Worm (Caenorhabditis elegans) whole organism, mixed stage, embryonic: ENCODE data around the gene Y39E4A.1.
A peak's percentile ranks its signal among the peaks of the same experiment; 100 is the strongest.

Experiments used
- drap-1 ChIP-seq: fragments of 200-800 bp; sonication (Bioruptor generic); optimal IDR thresholded peaks from 3 replicates; lab custom pipeline; 2018; ENCODE audit warnings: mild to moderate bottlenecking, missing genetic modification characterization, missing compliant biosample characterization
- lin-13 ChIP-seq: fragments of 150-350 bp; optimal IDR thresholded peaks from 2 replicates; lab custom pipeline; 2014; ENCODE audit warnings: missing biosample characterization, missing genetic modification characterization
- nhr-12 ChIP-seq: fragments of 150-350 bp; optimal IDR thresholded peaks from 2 replicates; lab custom pipeline; 2014; ENCODE audit warnings: missing biosample characterization, missing genetic modification characterization
- nhr-237 ChIP-seq: fragments of 150-350 bp; optimal IDR thresholded peaks from 2 replicates; lab custom pipeline; 2014; ENCODE audit warnings: missing biosample characterization, missing genetic modification characterization
- nhr-76 ChIP-seq: sonication (generic microtip); optimal IDR thresholded peaks from 2 replicates; lab custom pipeline; 2017; ENCODE audit warnings: missing biosample characterization, missing genetic modification characterization
- pha-4 ChIP-seq: fragments of 150-350 bp; optimal IDR thresholded peaks from 2 replicates; lab custom pipeline; 2018; ENCODE audit warnings: missing biosample characterization, missing genetic modification reagents, missing genetic modification characterization
- snpc-4 ChIP-seq: fragments of 150-350 bp; optimal IDR thresholded peaks from 2 replicates; lab custom pipeline; 2014; ENCODE audit warnings: missing biosample characterization, missing genetic modification characterization

DNA sequence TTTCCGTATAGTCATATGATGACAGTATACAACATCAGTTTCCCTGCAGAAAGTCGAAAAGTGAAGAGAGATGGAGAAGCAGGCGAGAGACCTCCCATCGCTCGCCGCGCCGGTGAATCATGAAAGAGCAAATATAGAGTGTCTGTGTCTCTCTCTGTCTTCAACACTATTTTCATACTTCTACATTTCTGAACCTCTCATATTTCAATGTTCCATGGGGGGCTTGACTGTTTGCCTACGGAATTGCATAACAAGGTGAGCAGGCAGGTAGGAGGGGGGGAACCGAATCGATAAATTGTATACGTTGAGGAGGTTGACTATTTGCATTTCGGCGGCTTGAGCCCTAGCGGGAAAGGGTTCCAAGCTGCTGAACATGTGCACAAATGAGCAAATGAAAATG is 31.3 kb upstream of the Y39E4A.1 start:
- TF ChIP-seq snpc-4 (tag; lab: Kevin White, UChicago) (no peak), nhr-76 (tag; lab: Kevin White, UChicago) (no peak), pha-4 (tag; lab: Kevin White, UChicago) (peak; percentile 73), drap-1 (GFP tag; lab: Kevin White, UChicago) (no peak), nhr-237 (tag; lab: Kevin White, UChicago) (no peak), lin-13 (tag; lab: Kevin White, UChicago) (no peak), nhr-12 (tag; lab: Kevin White, UChicago) (no peak)
